Fruit fly (Drosophila melanogaster) whole organism, pupa: ENCODE measurements around the gene CG43054.

ENCODE experiments used
- CG4496 ChIP-seq: fragments of 200-800 bp; sonication (Bioruptor generic); IDR thresholded peaks from 3 replicates; pipeline ENCODE4 v1.3.6; 2022; ENCODE audit warnings: missing biosample characterization, missing genetic modification characterization
- EcR ChIP-seq: fragments of 200-800 bp; sonication (Bioruptor generic); optimal IDR thresholded peaks from 3 replicates; lab custom pipeline; 2019; ENCODE audit warnings: missing biosample characterization, missing genetic modification characterization, mild to moderate bottlenecking, moderate library complexity, missing genetic modification reagents
- fd96Ca ChIP-seq: fragments of 200-800 bp; sonication (Bioruptor generic); IDR thresholded peaks from 3 replicates; pipeline ENCODE4 v1.3.6; 2022; ENCODE audit warnings: missing biosample characterization, missing genetic modification characterization
- rn ChIP-seq: fragments of 200-800 bp; sonication (Bioruptor generic); IDR thresholded peaks from 2 replicates; pipeline ENCODE4 v1.3.6; 2022; ENCODE audit warnings: missing biosample characterization, missing genetic modification characterization

DNA sequence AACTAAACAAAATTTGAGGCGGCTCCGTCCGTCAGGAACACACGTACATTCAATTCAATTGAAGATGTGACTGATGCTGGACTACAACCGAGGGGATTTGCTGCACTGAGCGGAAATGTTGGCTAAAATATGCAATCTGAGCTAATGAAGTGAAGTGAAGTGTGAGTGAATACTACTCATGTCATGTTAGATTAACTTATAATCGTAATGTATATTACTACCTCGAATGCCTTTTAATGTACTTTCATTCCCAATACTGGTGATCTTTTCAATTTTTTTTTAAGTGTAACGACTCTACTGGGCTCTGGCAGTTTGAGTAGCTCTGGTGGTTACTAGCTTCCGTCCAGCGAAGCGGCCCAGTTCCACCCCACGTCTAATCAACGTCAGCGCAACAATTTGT is 44.7 kb upstream of the CG43054 start:
- TF ChIP-seq rn (GFP tag; lab: Robert Waterston, UW), result no peak
- no peak for TF ChIP-seq fd96Ca (GFP tag; lab: Robert Waterston, UW)
- TF ChIP-seq EcR, result no peak
- TF ChIP-seq CG4496, result no peak
